Worm (Caenorhabditis elegans): ENCODE measurements around the gene col-184.

ce11 chrX:13503839-13504238 lies 34.6 kb downstream of the col-184 start:
- TF ChIP-seq nhr-237 (tag; optimal IDR thresholded peaks at IDR 0.05) (no peak), unc-39 (tag; optimal IDR thresholded peaks at IDR 0.05) (no peak), cnd-1 (tag; optimal IDR thresholded peaks at IDR 0.05) (peak; percentile 23)
